Fruit fly (Drosophila melanogaster): Measurements from ENCODE around the gene CG11158.
A peak's percentile ranks its signal among the peaks of the same experiment; 100 is the strongest.

The CG11158 gene

DNA sequence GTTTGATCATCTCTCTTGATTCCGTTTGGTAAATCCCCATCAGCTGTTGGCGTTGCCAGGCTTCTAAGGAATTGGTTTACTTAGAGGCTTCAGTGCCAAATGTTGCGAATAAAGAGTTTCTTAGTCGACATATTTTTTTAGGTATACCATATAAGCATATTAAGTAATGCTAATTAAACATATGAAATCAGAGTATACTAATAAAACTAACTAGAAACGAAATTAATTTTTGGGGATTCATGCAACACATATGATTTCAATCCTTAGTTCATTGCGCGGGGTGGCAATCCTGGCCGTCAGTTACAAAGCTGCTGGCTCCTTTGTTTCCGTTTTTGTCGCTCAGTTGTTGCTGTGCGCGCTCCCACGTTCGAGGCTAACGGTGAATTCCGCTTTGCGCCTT is 13.4 kb upstream of the CG11158 start, which contains the start of gene CG15760:
Gene CG15760 (plus strand): TSS at position 334 of the 400 bp plus-strand sequence.
- TF ChIP-seq CG12768 (GFP tag; optimal IDR thresholded peaks at IDR 0.05): no peak
- peak; percentile 0 for TF ChIP-seq CG7101 (tag; optimal IDR thresholded peaks at IDR 0.05)
- TF ChIP-seq CG14711 (tag; optimal IDR thresholded peaks at IDR 0.05): peak; percentile 34
- TF ChIP-seq CG7045 (GFP tag; optimal IDR thresholded peaks at IDR 0.05): peak; percentile 2
- no peak for TF ChIP-seq Mnt (GFP tag; optimal IDR thresholded peaks at IDR 0.05)
- no peak for TF ChIP-seq ovo (GFP tag; optimal IDR thresholded peaks at IDR 0.05)

DNA sequence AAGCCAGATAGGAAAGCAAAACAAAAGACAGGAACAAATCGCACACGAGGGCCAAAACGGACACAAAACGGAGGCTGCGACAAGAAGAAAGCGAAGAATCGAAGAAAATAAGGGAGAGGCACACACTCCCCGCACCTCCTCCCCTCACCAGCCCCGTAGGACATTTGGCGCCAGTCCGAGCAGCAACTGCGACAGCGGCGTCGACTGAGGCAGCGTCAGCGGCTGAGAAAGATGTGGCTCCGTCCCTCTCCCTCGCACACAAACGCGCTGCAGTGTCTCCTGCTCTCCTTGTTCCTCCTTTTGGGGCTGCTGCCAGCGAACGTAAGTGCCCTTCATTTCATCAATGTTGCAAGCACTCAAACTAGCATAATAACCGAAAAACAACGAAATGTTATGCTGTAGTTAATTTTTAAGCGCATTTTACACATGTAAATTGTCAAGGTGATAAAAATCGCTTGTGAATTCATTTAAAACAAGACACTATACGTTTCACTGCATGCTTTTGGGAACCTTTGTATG is 12.4 kb upstream of the CG11158 start:
- TF ChIP-seq cic (GFP tag; optimal IDR thresholded peaks at IDR 0.05) (no peak), toe (GFP tag; optimal IDR thresholded peaks at IDR 0.05) (no peak), CG12768 (GFP tag; optimal IDR thresholded peaks at IDR 0.05) (no peak), bab1 (GFP tag; optimal IDR thresholded peaks at IDR 0.05) (no peak)

DNA sequence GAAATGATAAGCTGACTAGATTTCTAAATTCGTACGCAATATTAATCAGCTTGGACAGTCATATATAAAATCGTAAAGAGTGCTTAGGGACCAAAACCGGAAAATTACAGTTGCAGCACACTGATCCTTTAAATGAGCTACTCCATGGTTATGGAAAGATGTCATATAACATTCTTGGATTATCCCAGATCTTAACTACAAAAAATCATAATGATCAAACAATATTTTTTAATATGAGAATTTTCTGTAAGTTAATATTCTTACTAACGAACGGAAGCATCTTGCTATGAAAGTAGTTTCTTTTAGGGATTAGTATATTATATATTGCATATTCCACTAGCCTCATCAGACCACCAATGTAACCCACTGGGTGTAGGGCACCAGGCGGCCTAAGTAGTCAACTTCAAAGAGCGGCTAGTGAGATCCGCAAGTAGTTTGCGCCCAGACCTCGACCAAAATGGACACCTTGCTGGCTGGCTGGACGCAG is 6.3 kb upstream of the CG11158 start, which contains the start of gene CG11162:
Gene CG11162 (plus strand): TSS at position 437 of the 487 bp plus-strand sequence.
- TF ChIP-seq cnc (optimal IDR thresholded peaks at IDR 0.05): no peak
- TF ChIP-seq CG7101 (tag; optimal IDR thresholded peaks at IDR 0.05): peak; percentile 53
- TF ChIP-seq CG1620 (GFP tag; optimal IDR thresholded peaks at IDR 0.05): no peak
- no peak for TF ChIP-seq CG12768 (GFP tag; optimal IDR thresholded peaks at IDR 0.05)
- no peak for TF ChIP-seq Hr96 (GFP tag; optimal IDR thresholded peaks at IDR 0.05)
- peak; percentile 8 for TF ChIP-seq CG11617 (GFP tag; optimal IDR thresholded peaks at IDR 0.05)
- no peak for TF ChIP-seq toe (GFP tag; optimal IDR thresholded peaks at IDR 0.05)
- TF ChIP-seq CG7045 (GFP tag; optimal IDR thresholded peaks at IDR 0.05): no peak
- TF ChIP-seq Mnt (GFP tag; optimal IDR thresholded peaks at IDR 0.05): no peak
- TF ChIP-seq CG14711 (tag; optimal IDR thresholded peaks at IDR 0.05): peak; percentile 27
- peak; percentile 19 for TF ChIP-seq pad (GFP tag; optimal IDR thresholded peaks at IDR 0.05)
- no peak for TF ChIP-seq CG33017 (tag; optimal IDR thresholded peaks at IDR 0.05)
- TF ChIP-seq bab1 (GFP tag; optimal IDR thresholded peaks at IDR 0.05): no peak
- TF ChIP-seq ovo (GFP tag; optimal IDR thresholded peaks at IDR 0.05): no peak
- TF ChIP-seq CG5204 (GFP tag; optimal IDR thresholded peaks at IDR 0.05): no peak
- TF ChIP-seq kay (GFP tag; ENCODE audit: borderline replicate concordance): no peak

DNA sequence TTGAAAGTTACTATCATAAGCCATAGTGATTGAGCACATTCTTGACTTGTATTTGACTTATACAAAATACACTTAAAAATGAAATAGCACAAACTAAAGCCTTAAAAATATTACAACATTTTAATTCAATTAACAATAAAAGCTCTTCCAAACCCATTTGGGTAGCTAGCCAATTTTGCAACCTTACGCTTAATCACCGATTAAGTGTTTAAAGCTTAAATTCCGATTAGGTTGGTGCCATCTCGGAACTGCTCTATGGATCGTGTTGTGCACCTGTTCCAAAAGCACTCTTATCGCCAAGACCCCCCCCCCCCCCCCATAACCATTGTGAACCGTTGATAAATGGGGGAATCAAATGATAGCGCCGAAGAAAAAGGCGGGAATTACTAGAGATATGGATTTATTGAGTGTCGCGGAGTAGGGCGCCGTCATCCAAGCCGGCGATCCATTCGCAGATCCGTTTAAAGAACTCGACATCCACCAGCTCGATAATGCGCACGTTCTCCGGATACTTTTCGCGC is 4.7 kb upstream of the CG11158 start:
- no peak for TF ChIP-seq CG11617 (GFP tag; optimal IDR thresholded peaks at IDR 0.05)
- peak; percentile 16 for TF ChIP-seq cic (GFP tag; optimal IDR thresholded peaks at IDR 0.05)
- TF ChIP-seq Mnt (GFP tag; optimal IDR thresholded peaks at IDR 0.05): peak; percentile 49
- TF ChIP-seq CG7101 (tag; optimal IDR thresholded peaks at IDR 0.05): no peak

DNA sequence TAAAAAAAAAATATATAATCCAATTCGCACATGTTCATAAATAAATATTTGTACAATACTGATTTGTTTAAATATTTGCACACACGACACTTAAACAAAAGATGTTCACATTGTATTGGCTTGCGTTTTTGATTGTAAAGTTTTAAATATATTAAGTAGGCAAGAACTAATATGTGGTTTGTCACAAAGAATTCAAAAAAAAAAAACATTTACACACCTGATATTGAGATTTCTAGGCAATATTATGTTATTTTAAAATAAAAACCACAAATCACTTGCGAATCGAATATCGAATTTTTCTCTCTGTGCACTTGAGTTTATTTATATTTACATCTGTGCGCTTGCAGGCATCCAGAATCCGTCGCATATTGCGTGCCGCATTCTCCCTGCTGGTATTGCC is 3.2 kb upstream of the CG11158 start:
- peak; percentile 91 for TF ChIP-seq kay (GFP tag; ENCODE audit: borderline replicate concordance)
- TF ChIP-seq toe (GFP tag; optimal IDR thresholded peaks at IDR 0.05): peak; percentile 30
- TF ChIP-seq CG33017 (tag; optimal IDR thresholded peaks at IDR 0.05): peak; percentile 56
- TF ChIP-seq CG14711 (tag; optimal IDR thresholded peaks at IDR 0.05): peak; percentile 61
- TF ChIP-seq CG5204 (GFP tag; optimal IDR thresholded peaks at IDR 0.05): peak; percentile 25
- no peak for TF ChIP-seq Mnt (GFP tag; optimal IDR thresholded peaks at IDR 0.05)
- peak; percentile 11 for TF ChIP-seq CG7045 (GFP tag; optimal IDR thresholded peaks at IDR 0.05)
- TF ChIP-seq Hr96 (GFP tag; optimal IDR thresholded peaks at IDR 0.05): no peak
- peak; percentile 63 for TF ChIP-seq CG11617 (GFP tag; optimal IDR thresholded peaks at IDR 0.05)
- peak; percentile 11 for TF ChIP-seq tj (GFP tag; optimal IDR thresholded peaks at IDR 0.05)
- TF ChIP-seq Clk (GFP tag; optimal IDR thresholded peaks at IDR 0.05): no peak
- peak; percentile 66 for TF ChIP-seq CG7101 (tag; optimal IDR thresholded peaks at IDR 0.05)
- no peak for TF ChIP-seq CG1620 (GFP tag; optimal IDR thresholded peaks at IDR 0.05)

DNA sequence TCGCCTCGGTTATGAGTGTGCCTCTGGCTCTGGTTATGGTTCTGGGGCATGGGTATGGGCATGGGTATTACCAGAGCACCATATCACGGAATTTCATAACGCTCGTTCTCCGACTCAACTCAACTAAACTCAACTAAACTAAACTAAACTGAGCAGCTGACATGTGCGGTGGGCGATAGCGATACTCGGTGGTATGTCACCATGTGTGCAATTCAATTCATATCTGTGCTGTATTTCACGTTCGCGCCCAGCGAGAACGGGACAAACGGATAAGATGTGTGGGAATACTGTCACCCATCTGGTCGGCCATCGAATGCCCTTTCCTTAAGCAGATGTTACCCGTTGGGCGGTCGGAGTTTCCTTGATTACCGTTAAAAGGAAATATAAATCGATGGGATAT is 2.5 kb upstream of the CG11158 start, which contains the start of gene CG12177:
Gene CG12177 (minus strand): TSS at position 239 of the 400 bp plus-strand sequence.
- TF ChIP-seq CG33017 (tag; optimal IDR thresholded peaks at IDR 0.05) (no peak), Mnt (GFP tag; optimal IDR thresholded peaks at IDR 0.05) (peak; percentile 88), tj (GFP tag; optimal IDR thresholded peaks at IDR 0.05) (no peak), CG1620 (GFP tag; optimal IDR thresholded peaks at IDR 0.05) (no peak), Hr96 (GFP tag; optimal IDR thresholded peaks at IDR 0.05) (no peak), ovo (GFP tag; optimal IDR thresholded peaks at IDR 0.05) (no peak), CG7045 (GFP tag; optimal IDR thresholded peaks at IDR 0.05) (no peak), toe (GFP tag; optimal IDR thresholded peaks at IDR 0.05) (no peak), bab1 (GFP tag; optimal IDR thresholded peaks at IDR 0.05) (no peak), CG14711 (tag; optimal IDR thresholded peaks at IDR 0.05) (no peak), CG12768 (GFP tag; optimal IDR thresholded peaks at IDR 0.05) (peak; percentile 31), kay (GFP tag; ENCODE audit: borderline replicate concordance) (no peak), cic (GFP tag; optimal IDR thresholded peaks at IDR 0.05) (peak; percentile 82), CG11617 (GFP tag; optimal IDR thresholded peaks at IDR 0.05) (no peak), CG7101 (tag; optimal IDR thresholded peaks at IDR 0.05) (no peak), Crg-1 (GFP tag; optimal IDR thresholded peaks at IDR 0.05) (no peak), CG5204 (GFP tag; optimal IDR thresholded peaks at IDR 0.05) (no peak), cnc (optimal IDR thresholded peaks at IDR 0.05) (no peak), Clk (GFP tag; optimal IDR thresholded peaks at IDR 0.05) (no peak), pad (GFP tag; optimal IDR thresholded peaks at IDR 0.05) (no peak)
